Fruit fly (Drosophila melanogaster) whole organism, adult: ENCODE data around the gene rdhB.

ENCODE experiments used
- CG11617 ChIP-seq: fragments of 200-800 bp; sonication (Bioruptor generic); optimal IDR thresholded peaks from 2 replicates; lab custom pipeline; 2017; ENCODE audit warnings: mild to moderate bottlenecking, missing biosample characterization, missing genetic modification reagents, missing genetic modification characterization
- CG14711 ChIP-seq: fragments of 200-800 bp; sonication (Bioruptor generic); optimal IDR thresholded peaks from 2 replicates; lab custom pipeline; 2018; ENCODE audit warnings: missing biosample characterization, mild to moderate bottlenecking, missing genetic modification characterization, moderate library complexity
- CG33017 ChIP-seq: fragments of 200-800 bp; sonication (Bioruptor generic); optimal IDR thresholded peaks from 2 replicates; lab custom pipeline; 2018; ENCODE audit warnings: missing biosample characterization, mild to moderate bottlenecking, missing genetic modification characterization, moderate library complexity
- CG5204 ChIP-seq: fragments of 200-800 bp; sonication (Bioruptor generic); optimal IDR thresholded peaks from 2 replicates; lab custom pipeline; 2016; ENCODE audit warnings: missing biosample characterization, missing genetic modification characterization
- CG7045 ChIP-seq: fragments of 200-800 bp; sonication (Bioruptor generic); optimal IDR thresholded peaks from 2 replicates; lab custom pipeline; 2017; ENCODE audit warnings: missing biosample characterization, mild to moderate bottlenecking, missing genetic modification characterization
- CG7101 ChIP-seq: fragments of 200-800 bp; sonication (Bioruptor generic); optimal IDR thresholded peaks from 2 replicates; lab custom pipeline; 2018; ENCODE audit warnings: missing biosample characterization, mild to moderate bottlenecking, missing genetic modification characterization, moderate library complexity
- Clk ChIP-seq: fragments of 200-800 bp; sonication (Bioruptor generic); optimal IDR thresholded peaks from 2 replicates; lab custom pipeline; 2017; ENCODE audit warnings: missing biosample characterization, missing genetic modification characterization
- Crg-1 ChIP-seq: fragments of 200-800 bp; sonication (Bioruptor generic); optimal IDR thresholded peaks from 2 replicates; lab custom pipeline; 2016; ENCODE audit warnings: missing biosample characterization, missing genetic modification characterization
- kay ChIP-seq: fragments of 200-800 bp; sonication (Bioruptor generic); peaks from one replicate; lab custom pipeline; 2016; ENCODE audit warnings: missing biosample characterization, missing genetic modification characterization, borderline replicate concordance
- ovo ChIP-seq: fragments of 200-800 bp; sonication (Bioruptor generic); optimal IDR thresholded peaks from 2 replicates; lab custom pipeline; 2016; ENCODE audit warnings: missing biosample characterization, missing genetic modification characterization

DNA sequence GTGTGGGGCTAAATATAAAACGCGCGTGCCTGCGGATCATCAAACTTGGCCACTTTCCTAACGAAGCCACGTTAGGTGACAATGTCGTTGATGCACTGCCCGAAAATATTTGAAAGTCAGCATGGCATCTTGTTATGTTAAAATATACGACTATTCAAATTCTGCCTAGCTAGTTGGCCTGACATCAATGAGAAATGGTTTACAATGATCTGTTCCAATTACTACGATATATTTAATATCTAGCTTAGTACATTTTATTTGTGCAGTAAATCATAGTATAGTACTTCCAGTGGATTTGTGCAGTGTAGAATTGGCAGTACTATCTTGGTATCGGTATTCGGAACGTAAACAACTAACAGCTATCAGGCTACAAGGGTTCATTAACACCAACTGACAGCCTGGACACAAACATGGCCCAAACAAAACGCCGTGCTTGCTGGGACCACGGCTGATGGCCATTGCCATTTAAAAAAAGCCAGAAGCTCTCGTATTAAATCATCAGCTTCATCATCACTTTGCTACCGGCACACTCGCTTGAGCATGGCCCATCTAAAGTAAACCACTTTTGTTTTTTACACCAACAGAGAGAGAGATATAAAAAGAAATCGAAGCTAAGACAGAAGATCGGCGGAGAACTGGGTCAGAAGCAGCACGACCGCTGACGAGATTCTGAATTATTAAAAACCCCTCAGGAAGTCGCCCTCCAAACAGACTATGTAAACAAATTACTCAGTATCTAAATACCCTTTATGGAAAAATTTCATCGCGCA is 44.1 kb downstream of the rdhB start:
- TF ChIP-seq Clk (no peak), CG5204 (GFP tag; lab: Kevin White, UChicago) (no peak), CG7045 (GFP tag; lab: Kevin White, UChicago) (no peak), CG33017 (tag; lab: Kevin White, UChicago) (no peak), CG14711 (tag; lab: Kevin White, UChicago) (no peak), CG7101 (tag; lab: Kevin White, UChicago) (no peak), ovo (GFP tag; lab: Kevin White, UChicago) (no peak), CG11617 (no peak), kay (no peak), Crg-1 (GFP tag; lab: Kevin White, UChicago) (no peak)
